Worm (Caenorhabditis elegans): Measurements from ENCODE around the gene F53B2.8.

The F53B2.8 gene

DNA sequence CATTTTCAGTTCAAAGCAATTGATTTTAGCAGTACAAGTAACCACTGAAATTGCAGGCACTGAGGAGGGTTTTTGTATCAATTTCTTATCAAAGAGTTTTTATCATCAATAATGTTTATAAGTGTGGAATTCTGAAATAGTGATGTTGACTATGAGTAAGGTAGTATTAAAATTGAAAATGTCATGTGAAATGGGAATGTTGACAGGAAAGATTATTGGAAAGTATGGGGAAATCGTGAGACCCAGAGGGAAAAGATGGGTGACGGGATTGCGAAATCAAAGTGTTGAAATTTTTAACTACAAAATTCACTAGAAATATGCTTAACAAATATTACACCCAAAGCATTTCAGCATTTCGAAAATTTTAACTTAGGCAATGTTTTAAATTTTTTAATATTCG is at the start of gene F53B2.8:
Gene F53B2.8, minus strand, starts transcription at position 180 of the 400 bp plus-strand sequence.
- no peak for TF ChIP-seq ceh-83 (GFP tag; optimal IDR thresholded peaks at IDR 0.05)
- no peak for TF ChIP-seq cnd-1 (tag; optimal IDR thresholded peaks at IDR 0.05)
- TF ChIP-seq ceh-43 (GFP tag; optimal IDR thresholded peaks at IDR 0.05): no peak
- TF ChIP-seq mab-5 (tag; optimal IDR thresholded peaks at IDR 0.05): no peak
- TF ChIP-seq mls-2 (tag; optimal IDR thresholded peaks at IDR 0.05): no peak
- TF ChIP-seq nhr-12 (tag; optimal IDR thresholded peaks at IDR 0.05): no peak
- no peak for TF ChIP-seq nhr-76 (tag; optimal IDR thresholded peaks at IDR 0.05)
- no peak for TF ChIP-seq elt-1 (tag; optimal IDR thresholded peaks at IDR 0.05; ENCODE audit: borderline replicate concordance, insufficient read depth)
- no peak for TF ChIP-seq lin-13 (tag; optimal IDR thresholded peaks at IDR 0.05)
- TF ChIP-seq pha-4 (tag; optimal IDR thresholded peaks at IDR 0.05): no peak
- TF ChIP-seq snpc-4 (tag; optimal IDR thresholded peaks at IDR 0.05): no peak
- no peak for TF ChIP-seq blmp-1 (tag; optimal IDR thresholded peaks at IDR 0.05)
- TF ChIP-seq ztf-11 (tag; optimal IDR thresholded peaks at IDR 0.05): no peak
- no peak for TF ChIP-seq unc-62 (GFP tag; optimal IDR thresholded peaks at IDR 0.05)
- no peak for TF ChIP-seq hlh-1 (tag; optimal IDR thresholded peaks at IDR 0.05)
- TF ChIP-seq drap-1 (GFP tag; optimal IDR thresholded peaks at IDR 0.05): no peak
- TF ChIP-seq lsy-2 (tag; optimal IDR thresholded peaks at IDR 0.05): no peak
- no peak for TF ChIP-seq mep-1 (tag; optimal IDR thresholded peaks at IDR 0.05)
- no peak for TF ChIP-seq ceh-39 (tag; optimal IDR thresholded peaks at IDR 0.05)

DNA sequence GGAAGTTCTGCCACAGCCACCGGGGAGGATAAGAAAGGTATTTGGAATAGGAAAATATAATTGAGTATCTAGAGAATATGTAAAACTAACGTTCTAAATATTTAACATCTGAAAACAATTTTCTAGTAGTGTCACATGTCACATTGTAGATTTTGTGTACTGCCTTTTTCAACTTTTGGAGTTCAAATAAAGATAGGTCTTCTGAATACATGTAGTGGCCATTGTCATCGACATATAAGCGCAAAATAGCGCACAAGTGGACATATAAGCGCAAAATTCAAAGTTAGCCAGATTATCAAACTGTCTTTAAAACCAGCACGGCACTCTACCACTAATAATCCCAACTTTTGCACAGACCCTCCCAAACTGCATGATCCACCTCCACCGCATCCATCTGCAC is 47.1 kb upstream of the F53B2.8 start:
- TF ChIP-seq lin-32 (GFP tag; optimal IDR thresholded peaks at IDR 0.05): no peak
- no peak for TF ChIP-seq sptf-1 (tag; optimal IDR thresholded peaks at IDR 0.05)
- TF ChIP-seq ceh-83 (GFP tag; optimal IDR thresholded peaks at IDR 0.05): no peak
- TF ChIP-seq sem-2 (GFP tag; optimal IDR thresholded peaks at IDR 0.05): no peak
- TF ChIP-seq lin-13 (tag; optimal IDR thresholded peaks at IDR 0.05): no peak
- TF ChIP-seq tbx-8 (GFP tag; optimal IDR thresholded peaks at IDR 0.05): no peak
- TF ChIP-seq elt-3 (tag; optimal IDR thresholded peaks at IDR 0.05): no peak
- no peak for TF ChIP-seq lsy-2 (tag; optimal IDR thresholded peaks at IDR 0.05)
- no peak for TF ChIP-seq hlh-1 (tag; optimal IDR thresholded peaks at IDR 0.05)
- no peak for TF ChIP-seq ztf-11 (tag; optimal IDR thresholded peaks at IDR 0.05)
- no peak for TF ChIP-seq nhr-12 (tag; optimal IDR thresholded peaks at IDR 0.05)

DNA sequence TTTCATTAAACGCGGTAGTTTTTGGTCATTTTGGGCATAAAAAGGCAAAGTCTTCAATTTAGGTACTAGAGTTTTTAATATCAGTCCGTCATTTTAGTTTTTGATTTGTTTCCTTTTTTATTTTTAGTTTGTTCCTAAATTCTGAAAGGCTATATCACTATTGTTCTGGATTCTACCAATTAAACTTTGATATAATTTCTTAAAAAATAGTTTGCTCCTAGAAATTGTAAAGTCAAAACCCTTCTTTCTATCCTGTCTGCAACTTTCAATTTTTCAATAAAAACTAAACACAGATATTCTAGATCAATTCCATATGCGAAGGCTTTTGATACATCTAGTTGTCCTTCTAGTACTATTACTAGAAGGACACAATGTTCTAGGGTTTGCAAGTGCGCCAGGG is 45.9 kb upstream of the F53B2.8 start, which contains the start of gene K08E7.5:
Gene K08E7.5, plus strand, starts transcription at position 301 of the 400 bp plus-strand sequence.
- TF ChIP-seq unc-62 (GFP tag; optimal IDR thresholded peaks at IDR 0.05): no peak
- TF ChIP-seq unc-39 (tag; optimal IDR thresholded peaks at IDR 0.05): no peak
- TF ChIP-seq nhr-28 (tag; optimal IDR thresholded peaks at IDR 0.05): no peak
- TF ChIP-seq M03D4.4 (tag; optimal IDR thresholded peaks at IDR 0.05): no peak
- TF ChIP-seq pha-4 (tag; optimal IDR thresholded peaks at IDR 0.05): no peak
- TF ChIP-seq bed-3 (GFP tag; optimal IDR thresholded peaks at IDR 0.05): no peak
- TF ChIP-seq elt-1 (tag; optimal IDR thresholded peaks at IDR 0.05; ENCODE audit: borderline replicate concordance, insufficient read depth): no peak
- TF ChIP-seq blmp-1 (tag; optimal IDR thresholded peaks at IDR 0.05): no peak
- no peak for TF ChIP-seq lsy-2 (tag; optimal IDR thresholded peaks at IDR 0.05)
- TF ChIP-seq ceh-43 (GFP tag; optimal IDR thresholded peaks at IDR 0.05): no peak
- TF ChIP-seq ztf-11 (tag; optimal IDR thresholded peaks at IDR 0.05): no peak
- no peak for TF ChIP-seq ceh-39 (tag; optimal IDR thresholded peaks at IDR 0.05)
- no peak for TF ChIP-seq drap-1 (GFP tag; optimal IDR thresholded peaks at IDR 0.05)
- TF ChIP-seq mls-2 (tag; optimal IDR thresholded peaks at IDR 0.05): no peak
- no peak for TF ChIP-seq hlh-1 (tag; optimal IDR thresholded peaks at IDR 0.05)
- TF ChIP-seq sptf-1 (tag; optimal IDR thresholded peaks at IDR 0.05): no peak
- no peak for TF ChIP-seq nhr-237 (tag; optimal IDR thresholded peaks at IDR 0.05)
- TF ChIP-seq unc-120 (tag; optimal IDR thresholded peaks at IDR 0.05; ENCODE audit: poor library complexity, severe bottlenecking): no peak
- TF ChIP-seq elt-3 (tag; optimal IDR thresholded peaks at IDR 0.05): no peak

DNA sequence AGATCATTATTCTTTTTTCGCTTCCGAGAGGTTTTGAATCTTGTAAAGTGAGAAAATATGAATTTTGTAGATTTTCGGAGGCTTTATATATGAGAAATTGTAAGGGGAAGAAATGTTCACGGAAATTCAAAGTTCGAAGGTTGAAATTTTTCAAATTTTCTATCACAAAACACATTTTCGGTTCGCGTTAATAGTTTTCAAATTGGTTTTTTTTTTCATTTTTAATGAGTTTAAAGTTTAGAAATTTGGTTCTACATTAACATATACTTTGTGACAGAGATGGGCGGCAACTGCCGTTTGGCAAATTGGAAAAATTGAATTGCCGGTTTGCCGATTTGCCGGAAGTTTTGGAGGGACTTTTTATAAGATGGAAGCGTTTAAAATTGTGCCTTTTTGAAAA is 43.9 kb upstream of the F53B2.8 start, which contains the start of gene K08E7.4:
Gene K08E7.4, minus strand, starts transcription at position 101 of the 400 bp plus-strand sequence.
- TF ChIP-seq nhr-28 (tag; optimal IDR thresholded peaks at IDR 0.05) (no peak), M03D4.4 (tag; optimal IDR thresholded peaks at IDR 0.05) (no peak), pha-4 (tag; optimal IDR thresholded peaks at IDR 0.05) (no peak), cnd-1 (tag; optimal IDR thresholded peaks at IDR 0.05) (no peak), unc-39 (tag; optimal IDR thresholded peaks at IDR 0.05) (no peak), nhr-2 (tag; optimal IDR thresholded peaks at IDR 0.05) (no peak), lin-13 (tag; optimal IDR thresholded peaks at IDR 0.05) (no peak)

DNA sequence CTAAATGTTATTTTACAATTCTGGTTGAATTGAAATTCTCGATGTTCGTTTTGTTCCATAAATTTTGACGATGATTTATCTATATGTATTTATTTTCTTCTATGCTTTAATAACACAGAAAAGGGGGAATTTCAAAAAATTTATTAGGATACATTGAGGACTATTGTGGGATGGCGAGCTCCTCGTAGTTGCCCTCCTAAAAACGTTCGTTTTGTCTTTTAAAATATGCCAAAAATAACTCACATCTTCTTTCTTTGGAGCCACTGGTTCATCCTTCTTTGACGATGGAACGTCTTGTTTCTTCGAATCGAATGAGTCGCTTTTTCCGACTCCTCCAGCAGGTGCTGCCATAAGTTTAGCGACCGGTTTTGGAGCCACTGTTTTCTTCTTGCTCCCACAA is 43.4 kb upstream of the F53B2.8 start:
- no peak for TF ChIP-seq elt-1 (tag; optimal IDR thresholded peaks at IDR 0.05; ENCODE audit: borderline replicate concordance, insufficient read depth)
- no peak for TF ChIP-seq flh-1 (GFP tag; optimal IDR thresholded peaks at IDR 0.05)
- no peak for TF ChIP-seq unc-62 (GFP tag; optimal IDR thresholded peaks at IDR 0.05)
- no peak for TF ChIP-seq ztf-11 (tag; optimal IDR thresholded peaks at IDR 0.05)
- no peak for TF ChIP-seq mab-5 (tag; optimal IDR thresholded peaks at IDR 0.05)
- no peak for TF ChIP-seq sptf-1 (tag; optimal IDR thresholded peaks at IDR 0.05)
- TF ChIP-seq nhr-2 (tag; optimal IDR thresholded peaks at IDR 0.05): no peak
- TF ChIP-seq lsy-2 (tag; optimal IDR thresholded peaks at IDR 0.05): no peak

Data from whole organism, mixed stage, embryonic.